Worm (Caenorhabditis elegans): Measurements from ENCODE around the gene F35B3.4.

The F35B3.4 gene

DNA sequence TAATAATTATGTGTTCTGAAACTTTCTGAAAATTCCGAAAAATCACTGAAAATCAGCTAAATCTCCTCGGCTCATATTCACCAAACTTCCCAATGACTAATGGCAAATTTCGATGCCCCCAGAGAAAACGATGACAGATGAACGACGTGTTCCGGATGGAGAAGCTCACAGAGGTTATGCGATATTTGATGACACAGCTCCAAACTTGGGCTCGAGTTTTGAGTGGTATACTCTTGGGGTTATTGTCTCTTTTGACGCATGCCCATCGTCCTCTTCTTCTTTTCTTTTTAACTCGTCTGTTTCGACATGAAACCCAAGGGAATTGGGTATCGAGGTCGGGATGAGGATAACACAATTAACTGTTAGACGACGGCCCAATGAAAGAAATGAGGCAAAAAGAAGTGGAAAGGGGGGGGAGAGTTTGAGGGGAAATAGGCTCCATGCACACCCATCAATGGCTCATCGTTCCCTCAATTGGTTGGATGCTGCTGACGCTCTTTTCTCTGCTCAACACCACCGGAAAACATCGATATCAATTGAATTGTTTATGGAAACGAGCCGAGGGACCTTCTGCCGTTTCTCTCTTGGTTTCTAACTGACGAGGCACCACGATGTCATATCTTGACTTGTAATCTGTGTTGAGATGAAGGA lies 17.2 kb downstream of the F35B3.4 start (continued):
- no peak for TF ChIP-seq nhr-25 (tag; optimal IDR thresholded peaks at IDR 0.05; ENCODE audit: borderline replicate concordance, insufficient read depth)
- TF ChIP-seq ceh-82 (tag; optimal IDR thresholded peaks at IDR 0.05) = no peak
- no peak for TF ChIP-seq nhr-111 (GFP tag; optimal IDR thresholded peaks at IDR 0.05)
- no peak for TF ChIP-seq mep-1 (tag; optimal IDR thresholded peaks at IDR 0.05)
- no peak for TF ChIP-seq ama-1 (optimal IDR thresholded peaks at IDR 0.05)
- no peak for TF ChIP-seq pha-4 (GFP tag; IDR thresholded peaks at IDR 0.05)
- no peak for TF ChIP-seq pha-4 (tag; optimal IDR thresholded peaks at IDR 0.05)
- TF ChIP-seq unc-39 (tag; optimal IDR thresholded peaks at IDR 0.05) = no peak
- TF ChIP-seq arid-1 (GFP tag; conservative IDR thresholded peaks at IDR 0.05) = no peak
- TF ChIP-seq lsy-2 (tag; optimal IDR thresholded peaks at IDR 0.05) = peak in 1 of 2 experiments; percentile 13
- no peak for TF ChIP-seq php-3 (GFP tag; IDR thresholded peaks at IDR 0.05)
- no peak for TF ChIP-seq ceh-44 (GFP tag; IDR thresholded peaks at IDR 0.05)
- TF ChIP-seq unc-130 (GFP tag; optimal IDR thresholded peaks at IDR 0.05) = no peak
- TF ChIP-seq T20F7.1 (GFP tag; optimal IDR thresholded peaks at IDR 0.05) = no peak
- TF ChIP-seq Y75B8A.6 (GFP tag; IDR thresholded peaks at IDR 0.05) = no peak
- TF ChIP-seq nhr-42 (GFP tag; IDR thresholded peaks at IDR 0.05) = no peak
- peak; percentile 19 for TF ChIP-seq rbr-2 (tag; optimal IDR thresholded peaks at IDR 0.05)
- peak; percentile 91 for TF ChIP-seq aha-1 (tag)
- no peak for TF ChIP-seq daf-16 (GFP tag; optimal IDR thresholded peaks at IDR 0.05)
- no peak for TF ChIP-seq daf-16 (tag; optimal IDR thresholded peaks at IDR 0.05)

- TF ChIP-seq unc-62 (GFP tag; optimal IDR thresholded peaks at IDR 0.05 in 1 of 2) = peak in 1 of 2 experiments; percentile 98
- no peak for TF ChIP-seq unc-62 (tag; optimal IDR thresholded peaks at IDR 0.05)
- no peak for TF ChIP-seq zfp-3 (GFP tag; conservative IDR thresholded peaks at IDR 0.05)
- peak in 1 of 2 experiments; percentile 39 for TF ChIP-seq lsy-2 (tag; optimal IDR thresholded peaks at IDR 0.05)
Measured at ce11 chrX:17002149-17002548, 18.6 kb downstream of the F35B3.4 start.

DNA sequence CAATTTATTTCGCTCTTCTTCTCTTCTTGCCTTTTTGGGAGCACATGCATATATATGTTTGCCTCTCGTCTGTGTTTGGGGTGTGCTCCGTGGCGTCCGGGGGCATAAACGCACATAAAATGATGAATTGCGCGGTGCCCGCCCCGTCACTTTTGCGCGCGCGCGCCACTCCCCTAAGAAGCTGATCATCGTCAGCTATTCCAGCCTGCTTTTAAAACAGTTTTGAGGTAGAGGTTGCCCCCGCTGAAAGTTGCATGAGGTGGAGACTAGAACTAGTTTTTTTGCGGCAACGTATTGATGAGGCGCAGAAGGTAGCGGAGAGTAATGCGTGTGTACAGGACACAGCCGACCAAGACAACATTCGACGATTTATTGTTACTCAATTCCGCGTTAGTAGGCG lies 21.1 kb downstream of the F35B3.4 start:
- TF ChIP-seq fos-1 (tag; optimal IDR thresholded peaks at IDR 0.05) (no peak), ceh-44 (GFP tag; IDR thresholded peaks at IDR 0.05) (0 out of 2 replicates have a peak, but pooled peaks have one; percentile 3), pha-4 (GFP tag; IDR thresholded peaks at IDR 0.05) (no peak), pha-4 (tag; optimal IDR thresholded peaks at IDR 0.05) (no peak), cey-2 (tag; optimal IDR thresholded peaks at IDR 0.05; ENCODE audit: borderline replicate concordance, insufficient read depth) (no peak), egl-43 (GFP tag; IDR thresholded peaks at IDR 0.05) (0 out of 2 replicates have a peak, but pooled peaks have one; percentile 38), aha-1 (tag) (peak; percentile 98), attf-4 (tag; optimal IDR thresholded peaks at IDR 0.05) (no peak), madf-5 (GFP tag; IDR thresholded peaks at IDR 0.05) (0 out of 4 replicates have a peak, but pooled peaks of 1 of the 2 experiments have one; percentile 46)

ce11 chrX:16998981-16999380 lies 21.8 kb downstream of the F35B3.4 start:
- TF ChIP-seq set-16 (GFP tag; IDR thresholded peaks at IDR 0.05) (peak; percentile 76), daf-12 (tag; optimal IDR thresholded peaks at IDR 0.05) (no peak), F44E2.7 (GFP tag; IDR thresholded peaks at IDR 0.05) (0 out of 2 replicates have a peak, but pooled peaks have one; percentile 58), D1046.2 (GFP tag; IDR thresholded peaks at IDR 0.05) (no peak), ceh-62 (tag; optimal IDR thresholded peaks at IDR 0.05) (no peak), aly-2 (tag; optimal IDR thresholded peaks at IDR 0.05) (no peak), lin-13 (GFP tag; optimal IDR thresholded peaks at IDR 0.05) (no peak), hmg-1.1 (GFP tag; IDR thresholded peaks at IDR 0.05) (0 out of 2 replicates have a peak, but pooled peaks have one; percentile 31), madf-5 (GFP tag; IDR thresholded peaks at IDR 0.05) (no peak)
